Worm (Caenorhabditis elegans) whole organism, L2 larva: ENCODE results near the gene acr-12.

Experiments
- nhr-10 ChIP-seq: sonication (generic microtip); optimal IDR thresholded peaks from 2 replicates; lab custom pipeline; 2017; ENCODE audit warnings: missing biosample characterization, missing genetic modification characterization
- sma-3 ChIP-seq: sonication (generic microtip); optimal IDR thresholded peaks from 2 replicates; lab custom pipeline; 2016; ENCODE audit warnings: missing genetic modification reagents, missing genetic modification characterization, missing compliant biosample characterization

- no peak for TF ChIP-seq nhr-10
- TF ChIP-seq sma-3 (GFP tag; lab: Kevin White, UChicago) = no peak
Measured at ce11 chrX:13510997-13511396, 21.7 kb upstream of the acr-12 start, which contains the start of gene col-185.
